Worm (Caenorhabditis elegans) whole organism, midembryonic: ENCODE measurements around the gene F56C9.8.

Source experiments
- T22C8.4 ChIP-seq: fragments of 200-800 bp; sonication (Bioruptor generic); IDR thresholded peaks from 2 replicates; pipeline ENCODE4 v1.3.6; 2022; ENCODE audit warnings: missing genetic modification characterization, missing compliant biosample characterization
- cog-1 ChIP-seq: sonication (generic microtip); optimal IDR thresholded peaks from 2 replicates; lab custom pipeline; 2016; ENCODE audit warnings: missing genetic modification characterization, missing compliant biosample characterization
- flt-1 ChIP-seq: fragments of 200-800 bp; sonication (Bioruptor generic); IDR thresholded peaks from 2 replicates; pipeline ENCODE4 v1.3.6; 2022; ENCODE audit warnings: missing genetic modification characterization, missing compliant biosample characterization
- klf-2 ChIP-seq: fragments of 200-800 bp; sonication (Bioruptor generic); conservative IDR thresholded peaks from 2 replicates; pipeline ENCODE4 v1.3.6; 2022; ENCODE audit warnings: missing genetic modification reagents, missing genetic modification characterization, missing compliant biosample characterization
- med-1 ChIP-seq: sonication (generic microtip); optimal IDR thresholded peaks from 2 replicates; lab custom pipeline; 2017; ENCODE audit warnings: missing genetic modification characterization, mild to moderate bottlenecking, missing compliant biosample characterization, antibody characterized with exemption, missing genetic modification reagents; ENCODE audit not compliant: insufficient read depth
- ref-1 ChIP-seq: fragments of 200-800 bp; sonication (Bioruptor generic); conservative IDR thresholded peaks from 2 replicates; pipeline ENCODE4 v1.3.6; 2022; ENCODE audit warnings: missing genetic modification reagents, missing genetic modification characterization, missing compliant biosample characterization
- tab-1 ChIP-seq: fragments of 200-800 bp; sonication (Bioruptor generic); IDR thresholded peaks from 2 replicates; pipeline ENCODE4 v1.3.6; 2022; ENCODE audit warnings: missing genetic modification characterization, missing compliant biosample characterization
- ztf-23 ChIP-seq: fragments of 200-800 bp; sonication (Bioruptor generic); IDR thresholded peaks from 2 replicates; pipeline ENCODE4 v1.3.6; 2022; ENCODE audit warnings: missing genetic modification reagents, missing genetic modification characterization, missing compliant biosample characterization

DNA sequence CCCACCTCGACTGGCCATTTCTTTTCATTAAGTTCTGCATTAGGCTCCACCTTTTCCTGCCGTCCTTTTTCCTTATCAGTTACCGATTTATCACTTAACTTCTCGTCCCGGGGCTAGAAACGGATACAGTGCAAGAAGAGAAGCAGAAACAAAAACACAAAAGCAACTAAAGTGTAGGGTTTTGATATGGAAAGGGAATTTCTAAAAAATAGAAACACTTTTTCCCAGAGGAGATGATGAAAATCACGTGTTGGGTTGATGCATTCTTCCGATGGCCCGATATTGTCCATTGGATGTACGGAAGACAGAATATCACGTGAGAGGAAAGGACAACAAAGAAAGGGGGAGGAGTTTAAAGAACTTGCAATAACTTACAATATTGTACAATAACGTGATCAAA is 46.5 kb downstream of the F56C9.8 start:
- no peak for TF ChIP-seq ref-1 (GFP tag; lab: Robert Waterston, UW)
- no peak for TF ChIP-seq klf-2 (GFP tag; lab: Robert Waterston, UW)
- TF ChIP-seq med-1 (GFP tag; lab: Kevin White, UChicago) = no peak
- TF ChIP-seq cog-1 (tag; lab: Kevin White, UChicago) = no peak
- no peak for TF ChIP-seq flt-1
- no peak for TF ChIP-seq ztf-23 (GFP tag; lab: Robert Waterston, UW)
- no peak for TF ChIP-seq tab-1 (GFP tag; lab: Robert Waterston, UW)
- no peak for TF ChIP-seq T22C8.4 (GFP tag; lab: Robert Waterston, UW)
